Fruit fly (Drosophila melanogaster): ENCODE results near the gene kumpel.

Gene kumpel

dm6 chr3R:25880198-25880970 lies 26.4 kb upstream of the kumpel start (continued):
- peak; percentile 99 for TF ChIP-seq CG4360 (GFP tag; IDR thresholded peaks at IDR 0.05)
- TF ChIP-seq jing (GFP tag; optimal IDR thresholded peaks at IDR 0.05): no peak
- no peak for TF ChIP-seq NFAT (GFP tag; IDR thresholded peaks at IDR 0.05)
- TF ChIP-seq eyg (GFP tag; optimal IDR thresholded peaks at IDR 0.05): no peak
- TF ChIP-seq CG9215 (GFP tag; IDR thresholded peaks at IDR 0.05): no peak
- no peak for TF ChIP-seq CG15011 (GFP tag; optimal IDR thresholded peaks at IDR 0.05)
- TF ChIP-seq Sry-δ (GFP tag; optimal IDR thresholded peaks at IDR 0.05): no peak
- TF ChIP-seq B-H2 (GFP tag; optimal IDR thresholded peaks at IDR 0.05): no peak
- TF ChIP-seq mam (GFP tag; optimal IDR thresholded peaks at IDR 0.05): no peak
- peak; percentile 63 for TF ChIP-seq CG15601 (tag; optimal IDR thresholded peaks at IDR 0.05)
- peak; percentile 30; the same call in 1 of the 2 replicates for TF ChIP-seq sisA (GFP tag; IDR thresholded peaks at IDR 0.05)
- peak; percentile 43 for TF ChIP-seq CG16815 (GFP tag; optimal IDR thresholded peaks at IDR 0.05)
- TF ChIP-seq CG14667 (GFP tag; IDR thresholded peaks at IDR 0.05): no peak
- peak; percentile 76 for TF ChIP-seq grau (tag; optimal IDR thresholded peaks at IDR 0.05)
- TF ChIP-seq CG12942 (GFP tag; optimal IDR thresholded peaks at IDR 0.05): no peak
- TF ChIP-seq gt (GFP tag; IDR thresholded peaks at IDR 0.05): no peak
- peak; percentile 1 for TF ChIP-seq Nf-YC (tag; optimal IDR thresholded peaks at IDR 0.05)
- TF ChIP-seq CG8089 (GFP tag; optimal IDR thresholded peaks at IDR 0.05): no peak
- no peak for TF ChIP-seq CG5245 (GFP tag; optimal IDR thresholded peaks at IDR 0.05)
- peak; percentile 9; the same call in 1 of the 3 replicates for TF ChIP-seq ken (GFP tag; IDR thresholded peaks at IDR 0.05)
- peak; percentile 81 for TF ChIP-seq CG7556 (GFP tag; optimal IDR thresholded peaks at IDR 0.05)
- no peak for TF ChIP-seq CG17186 (GFP tag; optimal IDR thresholded peaks at IDR 0.05)
- TF ChIP-seq CG13424 (tag; optimal IDR thresholded peaks at IDR 0.05): peak; percentile 58
- no peak for TF ChIP-seq hth (optimal IDR thresholded peaks at IDR 0.05)
- no peak for TF ChIP-seq CG33213 (GFP tag; optimal IDR thresholded peaks at IDR 0.05)
- peak; percentile 67 for TF ChIP-seq Xrp1 (GFP tag; IDR thresholded peaks at IDR 0.05)
- no peak for TF ChIP-seq CG9797 (GFP tag; optimal IDR thresholded peaks at IDR 0.05)
- no peak for TF ChIP-seq crp (GFP tag; optimal IDR thresholded peaks at IDR 0.05)
- peak; percentile 62 for TF ChIP-seq CG17359 (tag; optimal IDR thresholded peaks at IDR 0.05)
- peak; percentile 14 for TF ChIP-seq schlank (tag; optimal IDR thresholded peaks at IDR 0.05)
- TF ChIP-seq Oli (tag; optimal IDR thresholded peaks at IDR 0.05): peak; percentile 47
- TF ChIP-seq CTCF (GFP tag; optimal IDR thresholded peaks at IDR 0.05): no peak
- TF ChIP-seq CG10654 (GFP tag; optimal IDR thresholded peaks at IDR 0.05): peak; percentile 31
- peak; percentile 1 for TF ChIP-seq pnt (GFP tag; optimal IDR thresholded peaks at IDR 0.05)
- TF ChIP-seq CG34224 (GFP tag; IDR thresholded peaks at IDR 0.05; ENCODE audit: partially characterized antibody): no peak
- no peak for TF ChIP-seq NK7.1 (GFP tag; optimal IDR thresholded peaks at IDR 0.05)
- no peak for TF ChIP-seq CG2129 (GFP tag; IDR thresholded peaks at IDR 0.05; ENCODE audit: partially characterized antibody)
- no peak for TF ChIP-seq CG2889 (GFP tag; IDR thresholded peaks at IDR 0.05)
- no peak for TF ChIP-seq sima (GFP tag; optimal IDR thresholded peaks at IDR 0.05)
- TF ChIP-seq Hr39 (optimal IDR thresholded peaks at IDR 0.05): no peak
- TF ChIP-seq zen2 (GFP tag; IDR thresholded peaks at IDR 0.05; ENCODE audit: partially characterized antibody): no peak
- TF ChIP-seq Bgb (GFP tag; IDR thresholded peaks at IDR 0.05; ENCODE audit: partially characterized antibody): no peak
- TF ChIP-seq CG13624 (GFP tag; optimal IDR thresholded peaks at IDR 0.05): no peak
- 0 out of 2 replicates have a peak, but pooled peaks have one; percentile 40 for TF ChIP-seq HLH3B (GFP tag; IDR thresholded peaks at IDR 0.05)
- no peak for TF ChIP-seq z (GFP tag; IDR thresholded peaks at IDR 0.05)
- TF ChIP-seq BtbVII (GFP tag; optimal IDR thresholded peaks at IDR 0.05): peak; percentile 33
- TF ChIP-seq CG6272 (GFP tag; IDR thresholded peaks at IDR 0.05): no peak
- TF ChIP-seq dan (GFP tag; IDR thresholded peaks at IDR 0.05): no peak
- no peak for TF ChIP-seq scrt (GFP tag; optimal IDR thresholded peaks at IDR 0.05)
- no peak for TF ChIP-seq CG1529 (GFP tag; optimal IDR thresholded peaks at IDR 0.05)
- TF ChIP-seq CG8944 (GFP tag; optimal IDR thresholded peaks at IDR 0.05): no peak

All from whole organism, embryonic.